Fruit fly (Drosophila melanogaster) whole organism, pupa: Measurements from ENCODE around the gene Aven.

Experiments
- CG12605 ChIP-seq: fragments of 200-800 bp; sonication (Bioruptor generic); IDR thresholded peaks from 2 replicates; pipeline ENCODE4 v1.3.6; 2022; ENCODE audit warnings: missing biosample characterization, missing genetic modification characterization
- CG15710 ChIP-seq: fragments of 200-800 bp; sonication (Bioruptor generic); optimal IDR thresholded peaks from 2 replicates; lab custom pipeline; 2018; ENCODE audit warnings: missing biosample characterization, mild to moderate bottlenecking, missing genetic modification characterization, moderate library complexity
- CG17806 ChIP-seq: fragments of 200-800 bp; sonication (Bioruptor generic); optimal IDR thresholded peaks from 2 replicates; lab custom pipeline; 2018; ENCODE audit warnings: missing biosample characterization, mild to moderate bottlenecking, missing genetic modification characterization, moderate library complexity
- CG34367 ChIP-seq: fragments of 200-800 bp; sonication (Bioruptor generic); optimal IDR thresholded peaks from 2 replicates; lab custom pipeline; 2018; ENCODE audit warnings: missing biosample characterization, mild to moderate bottlenecking, missing genetic modification characterization
- CG4496 ChIP-seq: fragments of 200-800 bp; sonication (Bioruptor generic); IDR thresholded peaks from 3 replicates; pipeline ENCODE4 v1.3.6; 2022; ENCODE audit warnings: missing biosample characterization, missing genetic modification characterization
- CG8301 ChIP-seq: fragments of 200-800 bp; sonication (Bioruptor generic); optimal IDR thresholded peaks from 2 replicates; lab custom pipeline; 2018; ENCODE audit warnings: missing biosample characterization, mild to moderate bottlenecking, missing genetic modification characterization
- CG9948 ChIP-seq: fragments of 200-800 bp; sonication (Bioruptor generic); optimal IDR thresholded peaks from 2 replicates; lab custom pipeline; 2018; ENCODE audit warnings: missing biosample characterization, mild to moderate bottlenecking, missing genetic modification characterization, moderate library complexity
- Ets98B ChIP-seq: fragments of 200-800 bp; sonication (Bioruptor generic); IDR thresholded peaks from 2 replicates; pipeline ENCODE4 v1.3.6; 2022; ENCODE audit warnings: missing biosample characterization, missing genetic modification characterization
- Pif1A ChIP-seq: fragments of 200-800 bp; sonication (Bioruptor generic); optimal IDR thresholded peaks from 3 replicates; lab custom pipeline; 2016; ENCODE audit warnings: missing biosample characterization, missing genetic modification characterization
- gl ChIP-seq: fragments of 200-800 bp; sonication (Bioruptor generic); optimal IDR thresholded peaks from 2 replicates; lab custom pipeline; 2018; ENCODE audit warnings: missing biosample characterization, mild to moderate bottlenecking, missing genetic modification characterization
- rn ChIP-seq: fragments of 200-800 bp; sonication (Bioruptor generic); IDR thresholded peaks from 2 replicates; pipeline ENCODE4 v1.3.6; 2022; ENCODE audit warnings: missing biosample characterization, missing genetic modification characterization

dm6 chrX:12633204-12633603, 3.8 kb upstream of the Aven start:
- TF ChIP-seq Pif1A: no peak
- TF ChIP-seq CG17806 (tag; lab: Kevin White, UChicago): no peak
- no peak for TF ChIP-seq gl
- no peak for TF ChIP-seq CG4496 (GFP tag; lab: Robert Waterston, UW)
- no peak for TF ChIP-seq rn (GFP tag; lab: Robert Waterston, UW)
- no peak for TF ChIP-seq CG12605 (GFP tag; lab: Robert Waterston, UW)
- TF ChIP-seq CG8301 (tag; lab: Kevin White, UChicago): no peak
- TF ChIP-seq CG15710 (tag; lab: Kevin White, UChicago): no peak
- TF ChIP-seq CG34367 (tag; lab: Kevin White, UChicago): no peak
- no peak for TF ChIP-seq CG9948 (tag; lab: Kevin White, UChicago)
- TF ChIP-seq Ets98B: no peak
